Worm (Caenorhabditis elegans): ENCODE results near the gene fbxb-78.

DNA sequence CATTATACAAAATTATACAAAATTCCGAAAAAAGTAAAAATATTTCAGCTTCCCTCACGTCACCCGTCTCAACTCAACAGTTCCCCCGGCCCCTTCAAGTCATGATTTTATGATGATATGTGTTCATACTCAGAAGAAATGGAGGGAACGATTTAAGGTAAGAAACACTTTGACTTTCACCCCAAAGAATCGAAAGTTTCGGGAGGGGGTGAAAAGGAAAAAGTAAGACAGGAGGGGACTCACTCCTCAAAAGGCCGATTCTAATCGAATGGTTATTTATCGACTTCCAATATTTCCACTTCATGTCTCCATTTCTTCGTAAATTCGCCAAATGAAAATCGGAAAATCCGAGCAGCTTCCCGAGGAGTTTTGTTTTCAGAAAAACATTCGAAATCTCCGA is 49.1 kb upstream of the fbxb-78 start, which contains the start of gene bus-4:
- TF ChIP-seq ztf-4 (tag; optimal IDR thresholded peaks at IDR 0.05) (no peak), unc-62 (GFP tag; optimal IDR thresholded peaks at IDR 0.05) (no peak), aha-1 (tag; optimal IDR thresholded peaks at IDR 0.05) (no peak), egl-27 (tag; optimal IDR thresholded peaks at IDR 0.05) (no peak), snpc-4 (tag; optimal IDR thresholded peaks at IDR 0.05) (no peak), hpl-2 (GFP tag; optimal IDR thresholded peaks at IDR 0.05) (no peak), ceh-8 (GFP tag; optimal IDR thresholded peaks at IDR 0.05) (no peak), ceh-82 (tag; optimal IDR thresholded peaks at IDR 0.05) (no peak), unc-98 (GFP tag; IDR thresholded peaks at IDR 0.05) (no peak), sup-37 (GFP tag; optimal IDR thresholded peaks at IDR 0.05) (no peak), nhr-90 (tag; optimal IDR thresholded peaks at IDR 0.05; ENCODE audit: poor library complexity) (no peak), dpl-1 (GFP tag; optimal IDR thresholded peaks at IDR 0.05) (no peak), pqm-1 (tag; optimal IDR thresholded peaks at IDR 0.05) (no peak), nhr-12 (tag; optimal IDR thresholded peaks at IDR 0.05) (no peak)
